Fruit fly (Drosophila melanogaster): ENCODE data around the gene Cnep1r1.

The Cnep1r1 gene

dm6 chrX:22945021-22945420 lies at the start of gene Cnep1r1:
Gene Cnep1r1 (plus strand): TSS chrX:22945321.
- TF ChIP-seq CG31627 (GFP tag; optimal IDR thresholded peaks at IDR 0.05): no peak
- no peak for TF ChIP-seq Blimp-1 (GFP tag; optimal IDR thresholded peaks at IDR 0.05)
- TF ChIP-seq CG6808 (GFP tag; optimal IDR thresholded peaks at IDR 0.05): no peak

- no peak for TF ChIP-seq Blimp-1 (GFP tag; optimal IDR thresholded peaks at IDR 0.05)
- TF ChIP-seq CG31627 (GFP tag; optimal IDR thresholded peaks at IDR 0.05): no peak
- TF ChIP-seq dsx (GFP tag; optimal IDR thresholded peaks at IDR 0.05; ENCODE audit: poor library complexity, severe bottlenecking): no peak
- TF ChIP-seq vri (GFP tag; optimal IDR thresholded peaks at IDR 0.05): no peak
- TF ChIP-seq CG7368 (GFP tag; optimal IDR thresholded peaks at IDR 0.05): no peak
- TF ChIP-seq Sox14 (GFP tag; optimal IDR thresholded peaks at IDR 0.05): no peak
- TF ChIP-seq Eip78C (GFP tag): no peak
- no peak for TF ChIP-seq CG8319 (GFP tag; optimal IDR thresholded peaks at IDR 0.05)
- no peak for TF ChIP-seq Eip75B (GFP tag; optimal IDR thresholded peaks at IDR 0.05)
- TF ChIP-seq CG6808 (GFP tag; optimal IDR thresholded peaks at IDR 0.05): no peak
- TF ChIP-seq Sox102F (GFP tag; optimal IDR thresholded peaks at IDR 0.05): no peak
- no peak for TF ChIP-seq cyc (GFP tag; optimal IDR thresholded peaks at IDR 0.05)
- TF ChIP-seq Gug (GFP tag; IDR thresholded peaks at IDR 0.05): no peak
- TF ChIP-seq CG3032 (tag; optimal IDR thresholded peaks at IDR 0.05): no peak
- TF ChIP-seq Hr4 (GFP tag; optimal IDR thresholded peaks at IDR 0.05): no peak
- TF ChIP-seq CG6854 (GFP tag; optimal IDR thresholded peaks at IDR 0.05): no peak
- TF ChIP-seq Ets96B (tag; optimal IDR thresholded peaks at IDR 0.05): no peak
- no peak for TF ChIP-seq CG11294 (GFP tag; IDR thresholded peaks at IDR 0.05)
- TF ChIP-seq CG9139 (GFP tag; optimal IDR thresholded peaks at IDR 0.05): no peak
These were observed 27.2 kb upstream of the Cnep1r1 start for dm6 chrX:22917886-22918285.

- peak; percentile 74 for TF ChIP-seq eg (GFP tag; IDR thresholded peaks at IDR 0.05)
- peak; percentile 31; the same call in 1 of the 3 replicates for TF ChIP-seq CG8119 (GFP tag; IDR thresholded peaks at IDR 0.05)
These were observed 4.8 kb downstream of the Cnep1r1 start for dm6 chrX:22949951-22950350.

- TF ChIP-seq Hr4 (GFP tag; optimal IDR thresholded peaks at IDR 0.05): no peak
- TF ChIP-seq CG31627 (GFP tag; optimal IDR thresholded peaks at IDR 0.05): no peak
- TF ChIP-seq Ets96B (tag; optimal IDR thresholded peaks at IDR 0.05): no peak
- no peak for TF ChIP-seq fd59A (GFP tag; optimal IDR thresholded peaks at IDR 0.05)
- no peak for TF ChIP-seq Met (GFP tag; optimal IDR thresholded peaks at IDR 0.05)
- no peak for TF ChIP-seq spab (GFP tag; optimal IDR thresholded peaks at IDR 0.05)
- TF ChIP-seq pdm3 (GFP tag; optimal IDR thresholded peaks at IDR 0.05): no peak
These were observed 14.9 kb downstream of the Cnep1r1 start, which contains the start of gene CG40486 for dm6 chrX:22959991-22960390. Gene CG40486 (minus strand): TSS chrX:22960091.

- no peak for TF ChIP-seq dac (GFP tag; optimal IDR thresholded peaks at IDR 0.05)
- TF ChIP-seq esn (GFP tag; optimal IDR thresholded peaks at IDR 0.05): no peak
- TF ChIP-seq lz (GFP tag; optimal IDR thresholded peaks at IDR 0.05): no peak
- no peak for TF ChIP-seq Hr39 (GFP tag; optimal IDR thresholded peaks at IDR 0.05)
- TF ChIP-seq CG6792 (GFP tag; optimal IDR thresholded peaks at IDR 0.05): no peak
- TF ChIP-seq vri (GFP tag; optimal IDR thresholded peaks at IDR 0.05): no peak
- TF ChIP-seq Met (GFP tag; optimal IDR thresholded peaks at IDR 0.05): no peak
- TF ChIP-seq eg (GFP tag; IDR thresholded peaks at IDR 0.05): no peak
- TF ChIP-seq spab (GFP tag; optimal IDR thresholded peaks at IDR 0.05): no peak
- no peak for TF ChIP-seq acj6 (GFP tag; optimal IDR thresholded peaks at IDR 0.05)
- TF ChIP-seq CG8632 (GFP tag; optimal IDR thresholded peaks at IDR 0.05): no peak
- TF ChIP-seq ss (GFP tag; optimal IDR thresholded peaks at IDR 0.05): no peak
- no peak for TF ChIP-seq salr (GFP tag; optimal IDR thresholded peaks at IDR 0.05)
These were observed 17.1 kb downstream of the Cnep1r1 start, which contains the start of gene CG40485 for dm6 chrX:22962260-22962659. Gene CG40485 (minus strand): TSS chrX:22962360.
